Fruit fly (Drosophila melanogaster): ENCODE measurements around the gene CG34309.

The CG34309 gene

DNA sequence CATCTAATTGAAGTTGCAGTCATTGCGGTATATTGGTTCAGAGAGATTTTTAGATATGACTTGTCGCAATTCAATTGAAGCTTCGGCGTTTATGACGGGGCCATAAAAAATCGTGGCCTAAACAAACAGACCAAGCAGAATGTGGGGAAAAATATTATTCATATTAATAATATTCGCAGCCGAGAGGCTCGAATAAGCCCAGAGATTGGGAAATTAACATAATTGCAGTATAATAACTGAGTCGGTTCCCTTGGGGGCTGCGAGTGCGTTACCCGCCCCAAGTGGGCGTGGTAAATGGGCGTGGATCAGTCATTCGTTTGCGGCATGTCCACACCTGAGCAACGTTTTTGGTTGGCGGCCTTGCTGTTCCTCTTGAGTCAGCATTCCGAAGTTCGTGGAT is 47.5 kb downstream of the CG34309 start, which contains the start of gene Ir87a:
Gene Ir87a (plus strand): TSS at position 301 of the 400 bp plus-strand sequence.
- TF ChIP-seq CG6792 (GFP tag; optimal IDR thresholded peaks at IDR 0.05) (no peak), salr (GFP tag; optimal IDR thresholded peaks at IDR 0.05) (no peak)

DNA sequence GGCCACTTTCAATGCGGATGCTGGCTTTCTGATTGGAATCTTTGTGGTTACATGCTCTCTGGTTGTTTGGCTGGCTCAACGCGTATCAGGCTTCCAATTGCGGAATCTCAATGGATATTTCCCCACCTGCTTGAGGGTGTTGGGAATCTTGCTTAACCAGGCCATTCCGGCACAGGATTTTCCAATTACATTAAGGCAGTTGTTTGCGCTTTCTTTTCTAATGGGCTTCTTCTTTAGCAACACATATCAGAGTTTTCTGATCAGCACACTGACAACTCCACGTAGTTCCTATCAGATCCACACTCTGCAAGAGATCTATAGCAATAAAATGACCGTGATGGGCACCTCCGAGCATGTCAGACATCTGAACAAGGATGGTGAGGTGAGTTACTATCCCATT is 49.7 kb downstream of the CG34309 start:
- no peak for TF ChIP-seq CG3919 (GFP tag; optimal IDR thresholded peaks at IDR 0.05)
- TF ChIP-seq esn (GFP tag; optimal IDR thresholded peaks at IDR 0.05): no peak
- TF ChIP-seq CG16779 (tag; optimal IDR thresholded peaks at IDR 0.05): no peak
- no peak for TF ChIP-seq Met (GFP tag; optimal IDR thresholded peaks at IDR 0.05)
- no peak for TF ChIP-seq CG11762 (GFP tag; optimal IDR thresholded peaks at IDR 0.05; ENCODE audit: insufficient read depth)
- no peak for TF ChIP-seq svp (GFP tag)
- TF ChIP-seq dsx (GFP tag; optimal IDR thresholded peaks at IDR 0.05; ENCODE audit: poor library complexity, severe bottlenecking): no peak
- TF ChIP-seq topi (GFP tag; optimal IDR thresholded peaks at IDR 0.05): no peak
- TF ChIP-seq Eip78C (GFP tag): no peak
- no peak for TF ChIP-seq cyc (GFP tag; optimal IDR thresholded peaks at IDR 0.05)
- TF ChIP-seq fd59A (GFP tag; optimal IDR thresholded peaks at IDR 0.05): no peak
- TF ChIP-seq pdm3 (GFP tag; optimal IDR thresholded peaks at IDR 0.05): no peak
- TF ChIP-seq lz (GFP tag; optimal IDR thresholded peaks at IDR 0.05): no peak
- TF ChIP-seq CG6808 (GFP tag; optimal IDR thresholded peaks at IDR 0.05): no peak
- TF ChIP-seq CG9139 (GFP tag; optimal IDR thresholded peaks at IDR 0.05): no peak

Data from whole organism, prepupa.